Fruit fly (Drosophila melanogaster): Measurements from ENCODE around the gene CG32485.

CG32485 gene

dm6 chr3L:3090581-3091345 lies 40.6 kb downstream of the CG32485 start (continued):
- TF ChIP-seq Drgx (GFP tag; IDR thresholded peaks at IDR 0.05) (peak; percentile 33; the same call in 1 of the 2 replicates), unc-4 (GFP tag; IDR thresholded peaks at IDR 0.05; ENCODE audit: partially characterized antibody) (0 out of 2 replicates have a peak, but pooled peaks have one; percentile 26), mirr (GFP tag; optimal IDR thresholded peaks at IDR 0.05) (peak; percentile 37), CG18011 (GFP tag; optimal IDR thresholded peaks at IDR 0.05) (no peak), zf30C (GFP tag; optimal IDR thresholded peaks at IDR 0.05) (peak; percentile 46), D (optimal IDR thresholded peaks at IDR 0.05) (no peak), D (GFP tag; optimal IDR thresholded peaks at IDR 0.05) (no peak), CG31441 (GFP tag; IDR thresholded peaks at IDR 0.05) (no peak; the same call in 1 of the 2 replicates), CG15269 (tag; optimal IDR thresholded peaks at IDR 0.05) (peak; percentile 50), wor (GFP tag; IDR thresholded peaks at IDR 0.05) (no peak), Mes4 (GFP tag; optimal IDR thresholded peaks at IDR 0.05) (no peak), CG17359 (tag; optimal IDR thresholded peaks at IDR 0.05) (peak; percentile 79), ham (GFP tag; IDR thresholded peaks at IDR 0.05) (no peak), btn (GFP tag; optimal IDR thresholded peaks at IDR 0.05) (peak; percentile 24), NfI (GFP tag; optimal IDR thresholded peaks at IDR 0.05) (no peak), pum (GFP tag; optimal IDR thresholded peaks at IDR 0.05) (no peak), salm (tag; optimal IDR thresholded peaks at IDR 0.05) (no peak), vvl (GFP tag; IDR thresholded peaks at IDR 0.05) (no peak), Fer3 (tag; optimal IDR thresholded peaks at IDR 0.05) (peak; percentile 49), Dref (GFP tag; IDR thresholded peaks at IDR 0.05) (no peak), slbo (GFP tag; IDR thresholded peaks at IDR 0.05) (no peak; the same call in 1 of the 2 replicates), shn (GFP tag; optimal IDR thresholded peaks at IDR 0.05) (peak; percentile 50), org-1 (GFP tag; optimal IDR thresholded peaks at IDR 0.05) (no peak), Ravus (GFP tag; IDR thresholded peaks at IDR 0.05) (no peak), Hmr (GFP tag; optimal IDR thresholded peaks at IDR 0.05) (peak; percentile 43), fru (optimal IDR thresholded peaks at IDR 0.05) (no peak), CG15514 (GFP tag; optimal IDR thresholded peaks at IDR 0.05) (no peak), nmo (GFP tag; optimal IDR thresholded peaks at IDR 0.05) (peak; percentile 43), CG17186 (GFP tag; optimal IDR thresholded peaks at IDR 0.05) (no peak), CG5245 (GFP tag; optimal IDR thresholded peaks at IDR 0.05) (no peak), Nf-YC (tag; optimal IDR thresholded peaks at IDR 0.05) (no peak), vnd (GFP tag; IDR thresholded peaks at IDR 0.05; ENCODE audit: partially characterized antibody) (no peak), esg (GFP tag; conservative IDR thresholded peaks at IDR 0.05) (no peak), ftz-f1 (GFP tag; optimal IDR thresholded peaks at IDR 0.05) (no peak), odd (GFP tag; optimal IDR thresholded peaks at IDR 0.05) (no peak), CG13624 (GFP tag; optimal IDR thresholded peaks at IDR 0.05) (peak; percentile 61), CG7963 (GFP tag; IDR thresholded peaks at IDR 0.05; ENCODE audit: partially characterized antibody) (no peak), CG5953 (GFP tag; IDR thresholded peaks at IDR 0.05) (no peak), MTF-1 (GFP tag; optimal IDR thresholded peaks at IDR 0.05; ENCODE audit: borderline replicate concordance) (peak; percentile 28), CG10274 (GFP tag; optimal IDR thresholded peaks at IDR 0.05) (no peak), nau (GFP tag; optimal IDR thresholded peaks at IDR 0.05) (no peak), pros (GFP tag; optimal IDR thresholded peaks at IDR 0.05) (peak; percentile 98), CG3726 (GFP tag; IDR thresholded peaks at IDR 0.05) (no peak), CG15011 (GFP tag; optimal IDR thresholded peaks at IDR 0.05) (peak; percentile 22), slp2 (GFP tag; optimal IDR thresholded peaks at IDR 0.05) (no peak), aop (GFP tag; IDR thresholded peaks at IDR 0.05) (no peak), CG6689 (GFP tag; IDR thresholded peaks at IDR 0.05) (no peak), CG4820 (GFP tag; optimal IDR thresholded peaks at IDR 0.05) (no peak), Side (GFP tag; optimal IDR thresholded peaks at IDR 0.05) (peak; percentile 14), tap (tag; optimal IDR thresholded peaks at IDR 0.05) (no peak)

Data from whole organism, embryonic.